Fruit fly (Drosophila melanogaster) whole organism, embryonic: ENCODE data around the gene Naa20A.

ENCODE experiments used
- Abd-B ChIP-seq: fragments of 200-800 bp; sonication (Bioruptor generic); optimal IDR thresholded peaks from 2 replicates; lab custom pipeline; 2018; ENCODE audit warnings: missing biosample characterization, mild to moderate bottlenecking, missing genetic modification characterization, moderate library complexity
- Antp ChIP-seq: fragments of 200-800 bp; sonication (Bioruptor generic); optimal IDR thresholded peaks from 3 replicates; lab custom pipeline; 2016; ENCODE audit warnings: missing biosample characterization, missing genetic modification characterization
- Bgb ChIP-seq: fragments of 200-800 bp; sonication (Bioruptor generic); IDR thresholded peaks from 2 replicates; pipeline ENCODE4 v1.3.6; 2022; ENCODE audit warnings: missing biosample characterization, missing genetic modification characterization; ENCODE audit not compliant: partially characterized antibody
- CG10565 ChIP-seq: fragments of 200-800 bp; sonication (Bioruptor generic); optimal IDR thresholded peaks from 3 replicates; lab custom pipeline; 2016; ENCODE audit warnings: missing biosample characterization, mild to moderate bottlenecking, missing genetic modification characterization
- CG11456 ChIP-seq: fragments of 200-800 bp; sonication (Bioruptor generic); IDR thresholded peaks from 3 replicates; pipeline ENCODE4 v1.3.6; 2022; ENCODE audit warnings: missing biosample characterization, missing genetic modification characterization
- CG11695 ChIP-seq: fragments of 200-800 bp; sonication (Bioruptor generic); IDR thresholded peaks from 3 replicates; pipeline ENCODE4 v1.3.6; 2022; ENCODE audit warnings: missing biosample characterization, missing genetic modification characterization
- CG12236 ChIP-seq: fragments of 200-800 bp; sonication (Bioruptor generic); optimal IDR thresholded peaks from 2 replicates; lab custom pipeline; 2016; ENCODE audit warnings: missing biosample characterization, missing genetic modification characterization
- CG12659 ChIP-seq: fragments of 200-800 bp; sonication (Bioruptor generic); optimal IDR thresholded peaks from 3 replicates; lab custom pipeline; 2017; ENCODE audit warnings: mild to moderate bottlenecking, missing biosample characterization, missing genetic modification reagents, missing genetic modification characterization
- CG12744 ChIP-seq: fragments of 200-800 bp; sonication (Bioruptor generic); optimal IDR thresholded peaks from 2 replicates; lab custom pipeline; 2016; ENCODE audit warnings: missing biosample characterization, missing genetic modification characterization
- CG13287 ChIP-seq: fragments of 200-800 bp; sonication (Bioruptor generic); IDR thresholded peaks from 2 replicates; pipeline ENCODE4 v1.3.6; 2022; ENCODE audit warnings: missing biosample characterization, missing genetic modification characterization; ENCODE audit not compliant: partially characterized antibody
- CG14441 ChIP-seq: fragments of 200-800 bp; sonication (Bioruptor generic); IDR thresholded peaks from 2 replicates; pipeline ENCODE4 v1.3.6; 2022; ENCODE audit warnings: missing biosample characterization, missing genetic modification characterization
- CG14965 ChIP-seq: fragments of 200-800 bp; sonication (Bioruptor generic); optimal IDR thresholded peaks from 2 replicates; lab custom pipeline; 2016; ENCODE audit warnings: missing biosample characterization, missing genetic modification characterization, borderline replicate concordance
- CG15269 ChIP-seq: fragments of 200-800 bp; sonication (Bioruptor generic); optimal IDR thresholded peaks from 2 replicates; lab custom pipeline; 2018; ENCODE audit warnings: missing biosample characterization, mild to moderate bottlenecking, missing genetic modification characterization, moderate library complexity
- CG1603 ChIP-seq: fragments of 200-800 bp; sonication (Bioruptor generic); optimal IDR thresholded peaks from 2 replicates; lab custom pipeline; 2019; ENCODE audit warnings: missing biosample characterization, mild to moderate bottlenecking, missing genetic modification characterization, moderate library complexity
- CG4328 ChIP-seq: fragments of 200-800 bp; sonication (Bioruptor generic); optimal IDR thresholded peaks from 3 replicates; lab custom pipeline; 2017; ENCODE audit warnings: missing biosample characterization, missing genetic modification reagents, missing genetic modification characterization
- CG8388 ChIP-seq: fragments of 200-800 bp; sonication (Bioruptor generic); optimal IDR thresholded peaks from 2 replicates; lab custom pipeline; 2019; ENCODE audit warnings: missing biosample characterization, mild to moderate bottlenecking, missing genetic modification characterization, moderate library complexity
- Dref ChIP-seq: fragments of 200-800 bp; sonication (Bioruptor generic); IDR thresholded peaks from 2 replicates; pipeline ENCODE4 v1.3.6; 2022; ENCODE audit warnings: missing biosample characterization, missing genetic modification characterization
- Fer2 ChIP-seq: fragments of 200-800 bp; sonication (Bioruptor generic); optimal IDR thresholded peaks from 2 replicates; lab custom pipeline; 2018; ENCODE audit warnings: missing biosample characterization, mild to moderate bottlenecking, missing genetic modification characterization, moderate library complexity
- Gsc ChIP-seq: fragments of 200-800 bp; sonication (Bioruptor generic); IDR thresholded peaks from 2 replicates; pipeline ENCODE4 v1.3.6; 2022; ENCODE audit warnings: missing biosample characterization, missing genetic modification characterization
- HLHmδ ChIP-seq: fragments of 200-800 bp; sonication (Bioruptor generic); optimal IDR thresholded peaks from 2 replicates; lab custom pipeline; 2018; ENCODE audit warnings: missing biosample characterization, mild to moderate bottlenecking, missing genetic modification characterization, moderate library complexity
- Lim3 ChIP-seq: fragments of 200-800 bp; sonication (Bioruptor generic); IDR thresholded peaks from 2 replicates; pipeline ENCODE4 v1.3.6; 2022; ENCODE audit warnings: missing biosample characterization, missing genetic modification characterization
- Neu2 ChIP-seq: fragments of 200-800 bp; sonication (Bioruptor generic); optimal IDR thresholded peaks from 3 replicates; lab custom pipeline; 2016; ENCODE audit warnings: missing biosample characterization, missing genetic modification characterization, borderline replicate concordance
- Side ChIP-seq: fragments of 200-800 bp; sonication (Bioruptor generic); optimal IDR thresholded peaks from 2 replicates; lab custom pipeline; 2016; ENCODE audit warnings: missing biosample characterization, missing genetic modification characterization
- Taf1 ChIP-seq: fragments of 200-800 bp; sonication (Bioruptor generic); IDR thresholded peaks from 2 replicates; pipeline ENCODE4 v1.3.6; 2022; ENCODE audit warnings: missing biosample characterization, missing genetic modification characterization
- Usf ChIP-seq: fragments of 200-800 bp; sonication (Bioruptor generic); optimal IDR thresholded peaks from 2 replicates; lab custom pipeline; 2017; ENCODE audit warnings: missing genotype, missing biosample characterization, missing genetic modification characterization
- Vsx1 ChIP-seq: fragments of 200-800 bp; sonication (Bioruptor generic); optimal IDR thresholded peaks from 2 replicates; lab custom pipeline; 2017; ENCODE audit warnings: missing biosample characterization, mild to moderate bottlenecking, missing genetic modification characterization, missing genetic modification reagents
- YL-1 ChIP-seq: fragments of 200-800 bp; sonication (Bioruptor generic); optimal IDR thresholded peaks from 3 replicates; lab custom pipeline; 2017; ENCODE audit warnings: missing biosample characterization, mild to moderate bottlenecking, missing genetic modification characterization
- al ChIP-seq: fragments of 200-800 bp; sonication (Bioruptor generic); IDR thresholded peaks from 2 replicates; pipeline ENCODE4 v1.3.6; 2022; ENCODE audit warnings: missing biosample characterization, missing genetic modification characterization
- bbx ChIP-seq: fragments of 200-800 bp; sonication (Bioruptor generic); IDR thresholded peaks from 2 replicates; pipeline ENCODE4 v1.3.6; 2022; ENCODE audit warnings: missing biosample characterization, missing genetic modification characterization; ENCODE audit not compliant: partially characterized antibody
- bcd ChIP-seq: fragments of 200-800 bp; sonication (Bioruptor generic); optimal IDR thresholded peaks from 2 replicates; lab custom pipeline; 2017; ENCODE audit warnings: missing biosample characterization, mild to moderate bottlenecking, missing genetic modification characterization
- chinmo ChIP-seq: fragments of 200-800 bp; sonication (Bioruptor generic); IDR thresholded peaks from 4 replicates; pipeline ENCODE4 v1.3.6; 2022; ENCODE audit warnings: missing biosample characterization, missing genetic modification characterization; ENCODE audit not compliant: partially characterized antibody
- dimm ChIP-seq: fragments of 200-800 bp; sonication (Bioruptor generic); IDR thresholded peaks from 2 replicates; pipeline ENCODE4 v1.3.6; 2022; ENCODE audit warnings: missing biosample characterization, missing genetic modification characterization
- fd64A ChIP-seq: fragments of 200-800 bp; sonication (Bioruptor generic); optimal IDR thresholded peaks from 3 replicates; lab custom pipeline; 2018; ENCODE audit warnings: missing biosample characterization, mild to moderate bottlenecking, missing genetic modification characterization
- gcm ChIP-seq: fragments of 200-800 bp; sonication (Bioruptor generic); optimal IDR thresholded peaks from 2 replicates; lab custom pipeline; 2019; ENCODE audit warnings: missing biosample characterization, mild to moderate bottlenecking, missing genetic modification characterization, moderate library complexity
- gcm2 ChIP-seq: fragments of 200-800 bp; sonication (Bioruptor generic); optimal IDR thresholded peaks from 2 replicates; lab custom pipeline; 2016; ENCODE audit warnings: missing biosample characterization, missing genetic modification characterization
- gfzf ChIP-seq: fragments of 200-800 bp; sonication (Bioruptor generic); optimal IDR thresholded peaks from 2 replicates; lab custom pipeline; 2016; ENCODE audit warnings: missing biosample characterization, mild to moderate bottlenecking, missing genetic modification characterization, moderate library complexity
- gsb ChIP-seq: fragments of 200-800 bp; sonication (Bioruptor generic); IDR thresholded peaks from 2 replicates; pipeline ENCODE4 v1.3.6; 2022; ENCODE audit warnings: missing biosample characterization, missing genetic modification characterization
- jing ChIP-seq: fragments of 200-800 bp; sonication (Bioruptor generic); optimal IDR thresholded peaks from 2 replicates; lab custom pipeline; 2018; ENCODE audit warnings: missing biosample characterization, mild to moderate bottlenecking, missing genetic modification characterization
- jumu ChIP-seq: fragments of 200-800 bp; sonication (Bioruptor generic); optimal IDR thresholded peaks from 3 replicates; lab custom pipeline; 2016; ENCODE audit warnings: missing biosample characterization, missing genetic modification characterization
- ken ChIP-seq: fragments of 200-800 bp; sonication (Bioruptor generic); IDR thresholded peaks from 3 replicates; pipeline ENCODE4 v1.3.6; 2022; ENCODE audit warnings: missing biosample characterization, missing genetic modification characterization
- klu ChIP-seq: fragments of 200-800 bp; sonication (Bioruptor generic); IDR thresholded peaks from 2 replicates; pipeline ENCODE4 v1.3.6; 2022; ENCODE audit warnings: missing biosample characterization, missing genetic modification characterization
- knrl ChIP-seq: fragments of 200-800 bp; sonication (Bioruptor generic); IDR thresholded peaks from 3 replicates; pipeline ENCODE4 v1.3.6; 2022; ENCODE audit warnings: missing biosample characterization, missing genetic modification characterization; ENCODE audit not compliant: partially characterized antibody
- lbe ChIP-seq: fragments of 200-800 bp; sonication (Bioruptor generic); optimal IDR thresholded peaks from 2 replicates; lab custom pipeline; 2016; ENCODE audit warnings: missing biosample characterization, mild to moderate bottlenecking, missing genetic modification characterization
- mld ChIP-seq: fragments of 200-800 bp; sonication (Bioruptor generic); IDR thresholded peaks from 3 replicates; pipeline ENCODE4 v1.3.6; 2022; ENCODE audit warnings: missing biosample characterization, missing genetic modification characterization; ENCODE audit not compliant: partially characterized antibody
- peb ChIP-seq: fragments of 200-800 bp; sonication (Bioruptor generic); IDR thresholded peaks from 2 replicates; pipeline ENCODE4 v1.3.6; 2022; ENCODE audit warnings: missing biosample characterization, missing genetic modification characterization
- repo ChIP-seq: fragments of 200-800 bp; sonication (Bioruptor generic); optimal IDR thresholded peaks from 2 replicates; lab custom pipeline; 2016; ENCODE audit warnings: missing biosample characterization, missing genetic modification characterization
- sim ChIP-seq: fragments of 200-800 bp; sonication (Bioruptor generic); IDR thresholded peaks from 2 replicates; pipeline ENCODE4 v1.3.6; 2022; ENCODE audit warnings: missing biosample characterization, missing genetic modification characterization
- sisA ChIP-seq: fragments of 200-800 bp; sonication (Bioruptor generic); IDR thresholded peaks from 2 replicates; pipeline ENCODE4 v1.3.6; 2022; ENCODE audit warnings: missing biosample characterization, missing genetic modification characterization
- stwl ChIP-seq: fragments of 200-800 bp; sonication (Bioruptor generic); optimal IDR thresholded peaks from 3 replicates; lab custom pipeline; 2018; ENCODE audit warnings: missing biosample characterization, mild to moderate bottlenecking, missing genetic modification characterization, moderate library complexity
- tio ChIP-seq: fragments of 200-800 bp; sonication (Bioruptor generic); optimal IDR thresholded peaks from 2 replicates; lab custom pipeline; 2017; ENCODE audit warnings: missing biosample characterization, missing genetic modification characterization, inconsistent platforms
- trh ChIP-seq: fragments of 200-800 bp; sonication (Bioruptor generic); optimal IDR thresholded peaks from 2 replicates; lab custom pipeline; 2016; ENCODE audit warnings: missing biosample characterization, missing genetic modification characterization

Naa20A gene

DNA sequence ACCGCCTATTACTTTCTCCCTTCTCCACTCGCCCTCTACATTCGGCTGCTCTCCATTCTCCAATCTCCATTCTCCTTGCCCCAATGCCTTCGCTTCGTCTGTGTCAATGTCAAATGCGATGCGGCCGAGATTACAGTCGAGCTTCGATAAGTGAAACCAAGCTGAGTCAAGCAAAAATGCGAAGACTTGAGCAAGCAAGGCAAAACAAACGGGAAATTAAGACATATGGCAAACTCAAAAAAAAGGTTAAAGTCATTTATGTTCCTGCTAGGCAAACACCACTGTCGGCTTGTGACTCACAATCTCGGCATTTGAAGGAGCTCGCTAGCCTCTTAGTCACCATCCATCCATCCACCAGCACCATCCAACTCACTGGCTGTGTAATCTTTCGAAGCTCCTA lies 45.5 kb upstream of the Naa20A start (continued):
- TF ChIP-seq HLHmδ (GFP tag; lab: Kevin White, UChicago) (peak; percentile 44), CG14441 (GFP tag; lab: Robert Waterston, UW) (peak; percentile 92), mld (no peak), trh (GFP tag; lab: Kevin White, UChicago) (peak; percentile 93), sim (GFP tag; lab: Robert Waterston, UW) (peak; percentile 73), CG4328 (peak; percentile 84), YL-1 (GFP tag; lab: Kevin White, UChicago) (peak; percentile 90), CG12659 (GFP tag; lab: Kevin White, UChicago) (peak; percentile 96), chinmo (GFP tag; lab: Robert Waterston, UW) (no peak), Side (peak; percentile 99), repo (peak; percentile 94), tio (GFP tag; lab: Kevin White, UChicago) (peak; percentile 96), Lim3 (peak; percentile 83), lbe (GFP tag; lab: Kevin White, UChicago) (peak; percentile 98), sisA (peak; percentile 95), fd64A (GFP tag; lab: Kevin White, UChicago) (peak; percentile 85), bcd (GFP tag; lab: Kevin White, UChicago) (peak; percentile 91), gcm2 (GFP tag; lab: Kevin White, UChicago) (peak; percentile 88), CG12236 (GFP tag; lab: Kevin White, UChicago) (peak; percentile 96), gsb (peak; percentile 84), CG14965 (GFP tag; lab: Kevin White, UChicago) (peak; percentile 68), CG11695 (peak; percentile 79), Usf (GFP tag; lab: Kevin White, UChicago) (peak; percentile 97), CG12744 (GFP tag; lab: Kevin White, UChicago) (peak; percentile 88), Fer2 (tag; lab: Kevin White, UChicago) (peak; percentile 85), klu (GFP tag; lab: Robert Waterston, UW) (peak; percentile 86), Dref (GFP tag; lab: Robert Waterston, UW) (peak; percentile 39), Abd-B (GFP tag; lab: Kevin White, UChicago) (peak; percentile 92), Neu2 (peak; percentile 77), stwl (tag; lab: Kevin White, UChicago) (peak; percentile 59), gcm (peak; percentile 96), Bgb (GFP tag; lab: Robert Waterston, UW) (no peak), peb (peak; percentile 88), bbx (GFP tag; lab: Robert Waterston, UW) (no peak), CG13287 (GFP tag; lab: Robert Waterston, UW) (no peak), dimm (GFP tag; lab: Robert Waterston, UW) (peak; percentile 93), jumu (GFP tag; lab: Kevin White, UChicago) (peak; percentile 98), jing (GFP tag; lab: Kevin White, UChicago) (peak; percentile 93), gfzf (GFP tag; lab: Kevin White, UChicago) (peak; percentile 14), CG10565 (peak; percentile 90), al (GFP tag; lab: Robert Waterston, UW) (peak; percentile 84), CG15269 (tag; lab: Kevin White, UChicago) (peak; percentile 97), Vsx1 (peak; percentile 91), CG1603 (tag; lab: Kevin White, UChicago) (peak; percentile 97), Taf1 (GFP tag; lab: Robert Waterston, UW) (peak; percentile 87), CG11456 (GFP tag; lab: Robert Waterston, UW) (peak; percentile 96), ken (GFP tag; lab: Robert Waterston, UW) (peak; percentile 97), CG8388 (GFP tag; lab: Kevin White, UChicago) (peak; percentile 94), Antp (peak; percentile 99), knrl (GFP tag; lab: Robert Waterston, UW) (no peak), Gsc (GFP tag; lab: Robert Waterston, UW) (peak; percentile 86)
